Fruit fly (Drosophila melanogaster): ENCODE measurements around the gene CG4619.

The CG4619 gene

DNA sequence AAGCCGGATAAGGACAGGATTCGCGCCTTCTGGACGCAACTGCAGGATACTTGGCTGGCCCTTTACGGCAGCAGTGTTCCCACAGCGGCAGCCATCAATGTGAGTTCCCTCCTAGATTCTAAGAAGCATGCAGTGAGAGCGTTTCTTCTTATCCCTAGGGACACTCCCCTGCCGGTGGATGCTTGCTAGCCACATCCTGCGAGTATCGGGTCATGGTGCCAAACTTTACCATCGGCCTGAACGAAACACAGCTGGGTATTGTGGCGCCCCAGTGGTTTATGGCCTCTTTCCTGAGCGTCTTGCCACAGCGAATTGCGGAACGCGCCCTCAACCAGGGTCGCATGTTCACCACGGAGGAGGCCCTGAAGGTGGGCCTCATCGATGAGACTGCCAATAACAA lies 19.4 kb upstream of the CG4619 start:
- no peak for TF ChIP-seq Pif1A (GFP tag; optimal IDR thresholded peaks at IDR 0.05)
- no peak for TF ChIP-seq CG4496 (GFP tag; IDR thresholded peaks at IDR 0.05)
- no peak for TF ChIP-seq CG10348 (GFP tag; IDR thresholded peaks at IDR 0.05)
- TF ChIP-seq CG9948 (tag; optimal IDR thresholded peaks at IDR 0.05) = no peak
- no peak for TF ChIP-seq CG15710 (tag; optimal IDR thresholded peaks at IDR 0.05)
- no peak for TF ChIP-seq CG32121 (GFP tag; IDR thresholded peaks at IDR 0.05)
- TF ChIP-seq CG17806 (tag; optimal IDR thresholded peaks at IDR 0.05) = no peak
- TF ChIP-seq CG14655 (GFP tag; optimal IDR thresholded peaks at IDR 0.05) = no peak
- TF ChIP-seq CG8159 (tag; optimal IDR thresholded peaks at IDR 0.05) = no peak
- TF ChIP-seq CG34367 (tag; optimal IDR thresholded peaks at IDR 0.05) = no peak
- TF ChIP-seq Ets98B (GFP tag; IDR thresholded peaks at IDR 0.05) = no peak
- no peak for TF ChIP-seq CG13204 (GFP tag; optimal IDR thresholded peaks at IDR 0.05)

DNA sequence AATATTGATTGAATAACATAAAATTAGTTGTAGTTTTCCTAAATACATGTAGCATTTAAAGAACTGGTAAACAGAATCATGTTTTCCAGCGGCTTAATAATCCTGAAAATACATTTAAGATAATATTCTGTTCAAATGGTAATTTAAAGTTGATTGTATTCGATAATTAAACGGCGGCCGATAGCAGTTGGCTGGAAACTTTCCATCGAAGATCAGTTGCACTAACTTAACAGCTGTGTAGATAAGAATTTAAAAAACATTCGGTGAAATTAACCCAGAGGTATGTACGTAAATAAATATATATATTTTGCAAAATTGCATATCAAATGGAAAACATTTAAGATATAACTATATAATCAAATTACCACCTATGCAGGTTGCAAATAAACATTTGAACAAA lies 18.7 kb upstream of the CG4619 start, which contains the start of gene CG4594:
Gene CG4594, plus strand, starts transcription at position 212 of the 400 bp plus-strand sequence.
- TF ChIP-seq gl (tag; optimal IDR thresholded peaks at IDR 0.05) (no peak), rn (GFP tag; IDR thresholded peaks at IDR 0.05) (no peak), CG8301 (tag; optimal IDR thresholded peaks at IDR 0.05) (no peak), fd96Ca (GFP tag; IDR thresholded peaks at IDR 0.05) (no peak), D1 (tag; optimal IDR thresholded peaks at IDR 0.05) (no peak), CG9948 (tag; optimal IDR thresholded peaks at IDR 0.05) (no peak), Snoo (tag; optimal IDR thresholded peaks at IDR 0.05) (no peak), CG32121 (GFP tag; IDR thresholded peaks at IDR 0.05) (no peak)

DNA sequence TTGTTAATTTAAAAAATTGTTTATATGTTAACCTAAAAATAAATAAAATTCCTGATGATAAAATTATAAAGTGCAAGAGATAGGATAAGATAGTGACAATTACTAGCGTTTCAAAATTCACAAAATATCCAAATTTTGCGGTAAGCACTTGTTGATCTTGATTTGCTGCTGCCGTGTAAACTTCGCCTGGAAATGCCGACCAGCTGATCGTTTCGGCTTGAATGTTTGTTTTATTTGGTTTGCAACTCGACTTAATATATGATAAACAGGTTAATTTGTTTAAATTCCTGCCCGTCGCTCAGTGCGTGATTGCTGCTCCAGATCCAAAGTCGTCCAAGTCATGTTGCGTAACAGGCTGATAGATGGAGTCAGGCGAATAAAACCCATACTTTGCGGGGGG lies 17.3 kb upstream of the CG4619 start, which contains the start of gene CG4592:
Gene CG4592, plus strand, starts transcription at position 233 of the 400 bp plus-strand sequence.
- TF ChIP-seq CG15710 (tag; optimal IDR thresholded peaks at IDR 0.05) = no peak
- TF ChIP-seq CG8159 (tag; optimal IDR thresholded peaks at IDR 0.05) = peak; percentile 65
- TF ChIP-seq Ets98B (GFP tag; IDR thresholded peaks at IDR 0.05) = peak; percentile 84
- peak; percentile 66 for TF ChIP-seq CG12605 (GFP tag; IDR thresholded peaks at IDR 0.05)
- no peak for TF ChIP-seq Snoo (tag; optimal IDR thresholded peaks at IDR 0.05)
- TF ChIP-seq fd96Ca (GFP tag; IDR thresholded peaks at IDR 0.05) = peak; percentile 82; the same call in 2 of the 3 replicates
- peak; percentile 36 for TF ChIP-seq gl (tag; optimal IDR thresholded peaks at IDR 0.05)
- no peak for TF ChIP-seq CG14655 (GFP tag; optimal IDR thresholded peaks at IDR 0.05)
- no peak for TF ChIP-seq EcR (GFP tag; optimal IDR thresholded peaks at IDR 0.05)
- peak; percentile 87 for TF ChIP-seq CG4496 (GFP tag; IDR thresholded peaks at IDR 0.05)
- TF ChIP-seq CG17806 (tag; optimal IDR thresholded peaks at IDR 0.05) = no peak
- no peak for TF ChIP-seq rn (GFP tag; IDR thresholded peaks at IDR 0.05)
- peak; percentile 82 for TF ChIP-seq CG32121 (GFP tag; IDR thresholded peaks at IDR 0.05)
- peak; percentile 54 for TF ChIP-seq CG9948 (tag; optimal IDR thresholded peaks at IDR 0.05)
- TF ChIP-seq D1 (tag; optimal IDR thresholded peaks at IDR 0.05) = peak; percentile 2
- peak; percentile 81 for TF ChIP-seq Pif1A (GFP tag; optimal IDR thresholded peaks at IDR 0.05)
- TF ChIP-seq CG34367 (tag; optimal IDR thresholded peaks at IDR 0.05) = peak; percentile 68
- TF ChIP-seq Pif1B (GFP tag; optimal IDR thresholded peaks at IDR 0.05) = peak; percentile 77
- no peak for TF ChIP-seq CG13204 (GFP tag; optimal IDR thresholded peaks at IDR 0.05)
- no peak for TF ChIP-seq CG8301 (tag; optimal IDR thresholded peaks at IDR 0.05)
- no peak for TF ChIP-seq CG10348 (GFP tag; IDR thresholded peaks at IDR 0.05)

DNA sequence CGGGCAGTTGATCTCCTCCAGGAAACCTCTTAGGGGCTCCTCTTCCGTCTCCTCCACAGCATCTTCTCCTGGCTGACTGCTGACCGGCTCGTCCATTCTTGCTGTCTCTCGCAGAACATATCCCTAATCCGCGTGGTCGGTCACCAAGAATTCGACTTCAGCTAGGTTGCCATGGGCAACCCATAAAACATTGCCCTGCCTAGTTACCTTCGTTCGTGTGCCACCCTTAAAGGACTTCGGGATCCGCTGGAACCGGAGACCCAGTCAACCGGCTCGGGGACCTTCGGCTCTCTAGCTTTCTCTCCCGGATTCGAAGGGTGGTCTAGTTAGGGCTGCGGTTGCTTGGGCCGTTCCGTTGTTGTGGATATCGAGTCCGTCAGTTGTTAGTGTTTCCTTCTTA lies 13.9 kb upstream of the CG4619 start, which contains the start of the genes TbCMF46 and CG42366:
Gene TbCMF46, minus strand, starts transcription at position 101 of the 400 bp plus-strand sequence.
Gene CG42366, plus strand, starts transcription at position 397 of the 400 bp plus-strand sequence.
- no peak for TF ChIP-seq CG9948 (tag; optimal IDR thresholded peaks at IDR 0.05)
- TF ChIP-seq CG13204 (GFP tag; optimal IDR thresholded peaks at IDR 0.05) = no peak
- no peak for TF ChIP-seq CG15710 (tag; optimal IDR thresholded peaks at IDR 0.05)
- no peak for TF ChIP-seq CG8159 (tag; optimal IDR thresholded peaks at IDR 0.05)
- TF ChIP-seq Pif1A (GFP tag; optimal IDR thresholded peaks at IDR 0.05) = no peak
- TF ChIP-seq CG32121 (GFP tag; IDR thresholded peaks at IDR 0.05) = no peak
- TF ChIP-seq CG4496 (GFP tag; IDR thresholded peaks at IDR 0.05) = no peak
- TF ChIP-seq CG10348 (GFP tag; IDR thresholded peaks at IDR 0.05) = no peak
- TF ChIP-seq Snoo (tag; optimal IDR thresholded peaks at IDR 0.05) = no peak
- TF ChIP-seq fd96Ca (GFP tag; IDR thresholded peaks at IDR 0.05) = no peak
- no peak for TF ChIP-seq D1 (tag; optimal IDR thresholded peaks at IDR 0.05)
- no peak for TF ChIP-seq CG17806 (tag; optimal IDR thresholded peaks at IDR 0.05)
- TF ChIP-seq gl (tag; optimal IDR thresholded peaks at IDR 0.05) = no peak
- no peak for TF ChIP-seq Pif1B (GFP tag; optimal IDR thresholded peaks at IDR 0.05)

DNA sequence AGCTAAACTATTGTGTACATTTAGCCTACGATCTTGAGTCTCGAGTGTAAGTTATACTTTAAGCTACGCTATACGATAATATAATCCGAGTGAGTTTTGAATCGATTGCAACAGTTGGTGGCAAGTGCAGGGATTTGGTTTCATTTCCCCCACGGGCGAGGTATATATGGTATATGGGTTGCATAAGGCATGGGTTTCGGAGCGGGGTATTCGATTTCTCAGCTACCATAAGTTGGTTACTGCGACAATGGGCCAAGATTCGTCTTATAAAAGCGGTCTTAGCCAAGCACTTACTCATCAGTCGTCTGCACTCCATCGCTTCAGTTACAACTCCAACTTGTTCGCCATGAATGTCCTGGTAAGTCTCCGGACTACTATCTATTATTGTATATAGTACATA lies 8.4 kb upstream of the CG4619 start, which contains the start of gene CG42367:
Gene CG42367, plus strand, starts transcription at position 301 of the 400 bp plus-strand sequence.
- TF ChIP-seq CG14655 (GFP tag; optimal IDR thresholded peaks at IDR 0.05) (no peak), D1 (tag; optimal IDR thresholded peaks at IDR 0.05) (no peak), CG32121 (GFP tag; IDR thresholded peaks at IDR 0.05) (no peak), fd96Ca (GFP tag; IDR thresholded peaks at IDR 0.05) (no peak), CG8159 (tag; optimal IDR thresholded peaks at IDR 0.05) (no peak), Pif1A (GFP tag; optimal IDR thresholded peaks at IDR 0.05) (no peak), rn (GFP tag; IDR thresholded peaks at IDR 0.05) (no peak), CG4496 (GFP tag; IDR thresholded peaks at IDR 0.05) (no peak), CG15710 (tag; optimal IDR thresholded peaks at IDR 0.05) (no peak), gl (tag; optimal IDR thresholded peaks at IDR 0.05) (no peak), CG34367 (tag; optimal IDR thresholded peaks at IDR 0.05) (no peak), CG13204 (GFP tag; optimal IDR thresholded peaks at IDR 0.05) (no peak), CG10348 (GFP tag; IDR thresholded peaks at IDR 0.05) (no peak), Ets98B (GFP tag; IDR thresholded peaks at IDR 0.05) (no peak), Snoo (tag; optimal IDR thresholded peaks at IDR 0.05) (no peak)

DNA sequence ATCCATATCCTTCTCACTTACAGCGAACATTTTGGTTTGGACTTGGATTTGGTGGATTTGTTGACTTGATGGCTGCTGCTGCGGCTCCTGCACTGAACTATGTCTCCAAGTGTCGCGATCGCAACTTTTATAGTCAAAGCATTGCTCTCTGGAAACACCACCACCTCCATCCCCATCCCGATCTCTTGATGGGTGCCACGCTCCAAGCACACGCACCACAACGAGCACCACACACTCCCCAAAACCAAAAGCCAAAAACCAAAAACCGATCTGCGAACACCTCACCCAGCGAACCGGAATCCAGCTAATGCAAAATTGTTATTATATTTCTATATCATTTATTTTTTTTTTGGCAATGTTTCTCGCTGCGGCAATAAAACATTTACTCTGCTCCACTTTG lies 5.6 kb upstream of the CG4619 start, which contains the start of gene Cpr30F:
Gene Cpr30F, minus strand, starts transcription at position 101 of the 400 bp plus-strand sequence.
- TF ChIP-seq CG34367 (tag; optimal IDR thresholded peaks at IDR 0.05) = no peak
- TF ChIP-seq rn (GFP tag; IDR thresholded peaks at IDR 0.05) = no peak
- no peak for TF ChIP-seq Snoo (tag; optimal IDR thresholded peaks at IDR 0.05)
- no peak for TF ChIP-seq CG8301 (tag; optimal IDR thresholded peaks at IDR 0.05)
- TF ChIP-seq CG13204 (GFP tag; optimal IDR thresholded peaks at IDR 0.05) = no peak
- TF ChIP-seq CG4496 (GFP tag; IDR thresholded peaks at IDR 0.05) = no peak
- TF ChIP-seq CG9948 (tag; optimal IDR thresholded peaks at IDR 0.05) = no peak
- TF ChIP-seq Pif1A (GFP tag; optimal IDR thresholded peaks at IDR 0.05) = no peak
- TF ChIP-seq Ets98B (GFP tag; IDR thresholded peaks at IDR 0.05) = no peak
- no peak for TF ChIP-seq EcR (GFP tag; optimal IDR thresholded peaks at IDR 0.05)
- no peak for TF ChIP-seq CG14655 (GFP tag; optimal IDR thresholded peaks at IDR 0.05)
- TF ChIP-seq fd96Ca (GFP tag; IDR thresholded peaks at IDR 0.05) = no peak
- TF ChIP-seq CG12605 (GFP tag; IDR thresholded peaks at IDR 0.05) = no peak
- TF ChIP-seq D1 (tag; optimal IDR thresholded peaks at IDR 0.05) = no peak
- no peak for TF ChIP-seq CG17806 (tag; optimal IDR thresholded peaks at IDR 0.05)
- TF ChIP-seq CG15710 (tag; optimal IDR thresholded peaks at IDR 0.05) = no peak
- no peak for TF ChIP-seq CG32121 (GFP tag; IDR thresholded peaks at IDR 0.05)
- no peak for TF ChIP-seq CG8159 (tag; optimal IDR thresholded peaks at IDR 0.05)
- no peak for TF ChIP-seq Pif1B (GFP tag; optimal IDR thresholded peaks at IDR 0.05)
- no peak for TF ChIP-seq CG10348 (GFP tag; IDR thresholded peaks at IDR 0.05)

Data from whole organism, pupa.